Fruit fly (Drosophila melanogaster): ENCODE data around the gene GILT1.

The GILT1 gene

DNA sequence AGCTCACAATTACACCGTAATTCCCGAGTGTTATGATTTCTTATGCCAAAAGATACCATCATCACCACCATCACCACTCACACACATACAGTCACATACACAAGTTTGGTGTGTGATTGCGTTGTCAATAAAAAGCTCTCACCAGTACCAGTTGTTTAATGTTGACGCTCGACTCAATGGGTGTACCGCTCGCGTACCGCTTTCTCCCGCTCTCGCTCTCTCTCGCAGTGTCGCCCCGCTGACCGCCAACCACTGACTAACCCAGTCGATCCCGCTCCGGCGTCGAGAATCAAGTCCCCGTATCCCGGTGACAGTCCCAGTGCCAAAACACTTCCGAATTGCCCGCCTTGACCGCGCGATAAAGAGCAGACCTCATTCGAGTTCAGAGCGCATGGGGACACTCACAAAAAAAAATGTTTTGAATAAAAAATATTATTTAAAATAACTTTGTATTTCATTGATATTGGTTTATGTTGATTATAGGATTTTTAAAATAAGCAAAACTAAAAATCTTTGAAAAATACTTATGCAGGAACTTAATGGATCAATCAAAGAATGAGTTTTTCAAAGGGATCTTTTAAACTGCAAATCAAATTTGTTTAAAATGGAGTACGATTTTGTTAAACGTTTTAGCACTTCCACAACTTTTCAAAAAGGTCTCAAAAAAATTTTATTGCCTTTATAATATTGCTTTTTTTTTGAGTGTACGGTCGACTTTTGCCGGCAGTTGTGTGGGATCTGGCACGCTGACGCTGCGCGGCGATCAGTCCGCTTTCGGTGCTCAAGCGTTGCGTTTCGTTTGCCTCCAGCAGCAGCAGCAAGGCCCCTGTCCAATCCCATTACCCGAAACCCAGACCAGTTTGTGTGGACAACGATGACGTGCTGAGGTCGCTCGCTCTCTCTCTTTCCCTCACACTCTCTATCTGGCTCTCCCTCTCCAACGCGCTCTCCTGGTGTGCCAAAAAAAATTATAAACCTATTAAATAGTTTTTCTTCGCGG is 37.2 kb downstream of the GILT1 start, which contains the start of gene Dic1 (continued):
- peak; percentile 98 for TF ChIP-seq topi (GFP tag; optimal IDR thresholded peaks at IDR 0.05)
- TF ChIP-seq Sox14 (GFP tag; optimal IDR thresholded peaks at IDR 0.05) = peak; percentile 96
- TF ChIP-seq fd59A (GFP tag; optimal IDR thresholded peaks at IDR 0.05) = peak; percentile 92
- TF ChIP-seq CG11762 (GFP tag; optimal IDR thresholded peaks at IDR 0.05; ENCODE audit: insufficient read depth) = peak; percentile 98
- TF ChIP-seq pdm3 (GFP tag; optimal IDR thresholded peaks at IDR 0.05) = peak; percentile 97
- peak; percentile 100 for TF ChIP-seq Eip78C (GFP tag)
- peak; percentile 95 for TF ChIP-seq dac (GFP tag; optimal IDR thresholded peaks at IDR 0.05)
- TF ChIP-seq CG3919 (GFP tag; optimal IDR thresholded peaks at IDR 0.05) = peak; percentile 98
- TF ChIP-seq CG9139 (GFP tag; optimal IDR thresholded peaks at IDR 0.05) = peak; percentile 90
- TF ChIP-seq Eip93F (GFP tag; optimal IDR thresholded peaks at IDR 0.05) = peak; percentile 89
- peak; percentile 99 for TF ChIP-seq CG32006 (GFP tag; optimal IDR thresholded peaks at IDR 0.05)
- TF ChIP-seq Ets96B (tag; optimal IDR thresholded peaks at IDR 0.05) = peak; percentile 95
- peak; percentile 85; the same call in 1 of the 2 replicates for TF ChIP-seq CG11294 (GFP tag; IDR thresholded peaks at IDR 0.05)
- TF ChIP-seq OdsH (GFP tag; optimal IDR thresholded peaks at IDR 0.05) = peak; percentile 98
- peak; percentile 92 for TF ChIP-seq CG6163 (GFP tag; IDR thresholded peaks at IDR 0.05)
- peak; percentile 97 for TF ChIP-seq Eip75B (GFP tag; optimal IDR thresholded peaks at IDR 0.05)
- TF ChIP-seq Hr38 (GFP tag; optimal IDR thresholded peaks at IDR 0.05) = peak; percentile 26
- TF ChIP-seq eg (GFP tag; IDR thresholded peaks at IDR 0.05) = peak; percentile 93
- TF ChIP-seq CG34406 (GFP tag; optimal IDR thresholded peaks at IDR 0.05) = peak; percentile 98
- TF ChIP-seq salr (GFP tag; optimal IDR thresholded peaks at IDR 0.05) = peak; percentile 78 to 98
- peak; percentile 96 for TF ChIP-seq CG10631 (GFP tag; optimal IDR thresholded peaks at IDR 0.05)

DNA sequence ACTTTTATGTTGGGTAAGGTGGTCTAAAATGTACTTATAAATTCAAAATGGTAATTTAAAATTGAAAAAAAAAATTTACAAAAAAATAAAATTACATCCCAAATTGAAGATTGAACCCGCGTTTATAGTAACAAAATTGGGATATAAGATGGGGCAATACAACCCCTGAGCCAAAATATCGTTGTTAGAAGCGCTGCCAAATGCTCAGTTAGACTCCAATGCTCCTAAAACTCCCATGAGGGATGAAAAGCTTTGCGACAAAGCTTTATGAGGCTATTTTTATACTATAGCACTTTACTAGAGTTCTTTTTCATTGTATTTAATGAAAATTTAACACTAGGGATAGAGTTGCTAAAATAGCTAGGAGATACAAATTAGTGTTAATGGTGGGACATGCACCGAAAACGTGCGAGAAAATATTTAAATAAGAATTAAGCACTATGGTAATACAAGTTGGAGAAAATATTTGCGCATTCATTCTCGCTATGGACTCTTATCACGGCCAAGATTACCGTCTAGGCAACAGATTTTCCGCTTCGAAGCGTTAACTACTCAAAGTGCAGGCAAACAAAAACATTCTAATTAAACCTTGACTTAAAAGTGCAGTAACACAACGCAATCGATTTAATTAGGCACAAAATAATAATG is 38.2 kb downstream of the GILT1 start:
- TF ChIP-seq CG9139 (GFP tag; optimal IDR thresholded peaks at IDR 0.05) = no peak
- no peak for TF ChIP-seq Eip78C (GFP tag)
- no peak for TF ChIP-seq CG6276 (GFP tag; optimal IDR thresholded peaks at IDR 0.05)
- TF ChIP-seq CG11762 (GFP tag; optimal IDR thresholded peaks at IDR 0.05; ENCODE audit: insufficient read depth) = no peak
- no peak for TF ChIP-seq CG6808 (GFP tag; optimal IDR thresholded peaks at IDR 0.05)
- TF ChIP-seq Ets21C (GFP tag; optimal IDR thresholded peaks at IDR 0.05) = no peak
- TF ChIP-seq achi (GFP tag; optimal IDR thresholded peaks at IDR 0.05) = no peak
- no peak for TF ChIP-seq Hr38 (GFP tag; optimal IDR thresholded peaks at IDR 0.05)
- TF ChIP-seq CG8119 (GFP tag; IDR thresholded peaks at IDR 0.05) = no peak
- TF ChIP-seq CG15336 (GFP tag; IDR thresholded peaks at IDR 0.05) = no peak
- TF ChIP-seq CG10669 (GFP tag; optimal IDR thresholded peaks at IDR 0.05) = no peak
- TF ChIP-seq Blimp-1 (GFP tag; optimal IDR thresholded peaks at IDR 0.05) = no peak
- TF ChIP-seq CG31627 (GFP tag; optimal IDR thresholded peaks at IDR 0.05) = no peak
- no peak for TF ChIP-seq CG6792 (GFP tag; optimal IDR thresholded peaks at IDR 0.05)

DNA sequence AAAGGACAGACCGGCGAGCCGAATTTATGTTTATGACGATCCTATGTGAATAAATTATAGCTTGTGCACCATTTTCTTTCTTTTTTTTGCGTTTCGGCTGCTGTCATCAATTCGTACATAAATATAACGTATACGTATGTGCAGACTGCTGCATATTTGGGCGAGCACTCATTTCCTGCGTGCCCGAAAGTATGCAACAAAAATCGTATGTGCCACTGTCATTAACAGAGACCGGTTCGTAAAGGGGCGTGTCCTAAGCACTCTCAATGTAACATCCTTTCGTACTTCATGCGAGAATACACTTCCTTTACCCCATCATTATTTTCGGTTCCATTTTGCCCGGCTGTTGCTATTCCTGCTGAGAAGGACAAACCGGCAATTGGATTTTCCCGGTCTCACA is 41.6 kb downstream of the GILT1 start:
- TF ChIP-seq Hr38 (GFP tag; optimal IDR thresholded peaks at IDR 0.05) = no peak
- TF ChIP-seq net (GFP tag; optimal IDR thresholded peaks at IDR 0.05) = peak; percentile 18
- no peak for TF ChIP-seq CG16779 (tag; optimal IDR thresholded peaks at IDR 0.05)
- no peak for TF ChIP-seq cyc (GFP tag; optimal IDR thresholded peaks at IDR 0.05)
- no peak for TF ChIP-seq Blimp-1 (GFP tag; optimal IDR thresholded peaks at IDR 0.05)
- TF ChIP-seq OdsH (GFP tag; optimal IDR thresholded peaks at IDR 0.05) = no peak
- TF ChIP-seq Hr39 (GFP tag; optimal IDR thresholded peaks at IDR 0.05) = no peak
- no peak for TF ChIP-seq Gug (GFP tag; IDR thresholded peaks at IDR 0.05)
- TF ChIP-seq Ets96B (tag; optimal IDR thresholded peaks at IDR 0.05) = no peak
- TF ChIP-seq lz (GFP tag; optimal IDR thresholded peaks at IDR 0.05) = no peak
- no peak for TF ChIP-seq Hr4 (GFP tag; optimal IDR thresholded peaks at IDR 0.05)
- no peak for TF ChIP-seq svp (GFP tag)
- 0 out of 3 replicates have a peak, but pooled peaks have one; percentile 37 for TF ChIP-seq CG6163 (GFP tag; IDR thresholded peaks at IDR 0.05)
- TF ChIP-seq Smox (GFP tag; optimal IDR thresholded peaks at IDR 0.05) = no peak
- no peak for TF ChIP-seq Sox14 (GFP tag; optimal IDR thresholded peaks at IDR 0.05)
- no peak for TF ChIP-seq CG8319 (GFP tag; optimal IDR thresholded peaks at IDR 0.05)
- no peak for TF ChIP-seq CG11902 (GFP tag; optimal IDR thresholded peaks at IDR 0.05)
- no peak for TF ChIP-seq CG11294 (GFP tag; IDR thresholded peaks at IDR 0.05)
- no peak for TF ChIP-seq fkh (GFP tag; optimal IDR thresholded peaks at IDR 0.05)
- TF ChIP-seq CG3919 (GFP tag; optimal IDR thresholded peaks at IDR 0.05) = peak; percentile 51
- TF ChIP-seq Met (GFP tag; optimal IDR thresholded peaks at IDR 0.05) = peak; percentile 23
- TF ChIP-seq Eip78C (GFP tag) = peak; percentile 49
- no peak for TF ChIP-seq Lpt (GFP tag; optimal IDR thresholded peaks at IDR 0.05)
- no peak for TF ChIP-seq CG4318 (GFP tag; optimal IDR thresholded peaks at IDR 0.05)

Data from whole organism, prepupa.